Fruit fly (Drosophila melanogaster) whole organism, embryonic: ENCODE results near the gene Jhbp5.

Experiments used
- ATbp ChIP-seq: fragments of 200-800 bp; sonication (Bioruptor generic); optimal IDR thresholded peaks from 2 replicates; lab custom pipeline; 2017; ENCODE audit warnings: missing biosample characterization, mild to moderate bottlenecking, missing genetic modification characterization, missing genetic modification reagents
- Aef1 ChIP-seq: fragments of 200-800 bp; sonication (Bioruptor generic); IDR thresholded peaks from 3 replicates; pipeline ENCODE4 v1.3.6; 2022; ENCODE audit warnings: missing biosample characterization, missing genetic modification characterization
- Bdp1 ChIP-seq: fragments of 200-800 bp; sonication (Bioruptor generic); optimal IDR thresholded peaks from 3 replicates; lab custom pipeline; 2016; ENCODE audit warnings: missing biosample characterization, missing genetic modification characterization
- CG10462 ChIP-seq: fragments of 200-800 bp; sonication (Bioruptor generic); optimal IDR thresholded peaks from 2 replicates; lab custom pipeline; 2016; ENCODE audit warnings: missing biosample characterization, missing genetic modification characterization
- CG11504 ChIP-seq: fragments of 200-800 bp; sonication (Bioruptor generic); optimal IDR thresholded peaks from 3 replicates; lab custom pipeline; 2019; ENCODE audit warnings: missing biosample characterization, mild to moderate bottlenecking, missing genetic modification characterization, moderate library complexity
- CG17829 ChIP-seq: fragments of 200-800 bp; optimal IDR thresholded peaks from 2 replicates; lab custom pipeline; 2019; ENCODE audit warnings: missing biosample characterization, mild to moderate bottlenecking, missing genetic modification characterization, moderate library complexity
- CG2889 ChIP-seq: fragments of 200-800 bp; sonication (Bioruptor generic); IDR thresholded peaks from 3 replicates; pipeline ENCODE4 v1.3.6; 2022; ENCODE audit warnings: missing biosample characterization, missing genetic modification characterization
- CG31365 ChIP-seq: fragments of 200-800 bp; sonication (Bioruptor generic); optimal IDR thresholded peaks from 2 replicates; lab custom pipeline; 2018; ENCODE audit warnings: missing biosample characterization, mild to moderate bottlenecking, missing genetic modification characterization
- Deaf1 ChIP-seq: fragments of 200-800 bp; optimal IDR thresholded peaks from 3 replicates; lab custom pipeline; 2019; ENCODE audit warnings: missing biosample characterization, mild to moderate bottlenecking, missing genetic modification characterization, moderate library complexity
- Neu2 ChIP-seq: fragments of 200-800 bp; sonication (Bioruptor generic); optimal IDR thresholded peaks from 3 replicates; lab custom pipeline; 2016; ENCODE audit warnings: missing biosample characterization, missing genetic modification characterization, borderline replicate concordance
- Stat92E ChIP-seq, 3 experiments: fragments of >200 bp in 2 of 3; fragments of 200-800 bp in 1 of 3; sonication (Bioruptor generic) in 1 of 3; optimal IDR thresholded peaks; 2 replicates each; lab custom pipeline; 2017 to 2019; ENCODE audit warnings: missing biosample characterization in 3 of 3, missing genetic modification characterization in 3 of 3, mild to moderate bottlenecking in 1 of 3, moderate library complexity in 1 of 3
- org-1 ChIP-seq: fragments of 200-800 bp; sonication (Bioruptor generic); optimal IDR thresholded peaks from 2 replicates; lab custom pipeline; 2017; ENCODE audit warnings: missing biosample characterization, missing genetic modification characterization
- psq ChIP-seq: fragments of 200-800 bp; sonication (Bioruptor generic); optimal IDR thresholded peaks from 2 replicates; lab custom pipeline; 2017; ENCODE audit warnings: missing biosample characterization, missing genetic modification characterization
- tgo ChIP-seq: fragments of 200-800 bp; sonication (Bioruptor generic); IDR thresholded peaks from 3 replicates; pipeline ENCODE4 v1.3.6; 2022; ENCODE audit warnings: missing biosample characterization, missing genetic modification characterization

DNA sequence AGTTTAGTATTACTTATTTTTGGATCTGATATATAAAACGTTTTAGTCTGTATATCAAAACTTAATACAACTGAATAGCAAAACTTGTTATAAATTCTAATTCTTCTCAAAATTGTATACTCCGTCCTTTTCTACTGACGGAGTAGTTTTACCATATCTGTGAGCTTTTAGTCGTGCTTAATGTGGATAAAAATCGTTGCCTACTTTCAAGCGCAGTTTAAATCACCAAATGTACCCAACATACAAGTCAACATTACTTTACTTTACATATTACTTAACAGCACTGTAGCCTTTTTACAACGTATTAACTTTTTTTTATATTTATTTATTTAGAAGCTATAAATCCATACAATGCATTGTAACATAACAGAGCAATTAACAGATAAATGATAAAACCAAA is 5.0 kb downstream of the Jhbp5 start:
- TF ChIP-seq ATbp (GFP tag; lab: Kevin White, UChicago) = no peak
- no peak for TF ChIP-seq CG17829 (tag; lab: Kevin White, UChicago)
- TF ChIP-seq CG11504 = no peak
- no peak for TF ChIP-seq psq
- no peak for TF ChIP-seq CG10462
- TF ChIP-seq CG31365 (tag; lab: Kevin White, UChicago) = no peak
- TF ChIP-seq Aef1 (GFP tag; lab: Robert Waterston, UW) = no peak
- TF ChIP-seq Deaf1 (tag; lab: Kevin White, UChicago) = no peak
- TF ChIP-seq Stat92E (GFP tag; optimal IDR thresholded peaks at IDR 0.05; lab: Kevin White, UChicago) = no peak
- no peak for TF ChIP-seq org-1 (GFP tag; lab: Kevin White, UChicago)
- no peak for TF ChIP-seq Neu2 (GFP tag; lab: Kevin White, UChicago)
- TF ChIP-seq tgo (GFP tag; lab: Robert Waterston, UW) = no peak
- TF ChIP-seq CG2889 = no peak
- no peak for TF ChIP-seq Bdp1
